Fruit fly (Drosophila melanogaster) whole organism, embryonic: ENCODE results near the gene CG10738.
A peak's percentile ranks its signal among the peaks of the same experiment; 100 is the strongest.

Experiments used
- Adf1 ChIP-seq: fragments of 200-800 bp; sonication (Bioruptor generic); IDR thresholded peaks from 2 replicates; pipeline ENCODE4 v1.3.6; 2022; ENCODE audit warnings: missing biosample characterization, missing genetic modification characterization
- Blimp-1 ChIP-seq: fragments of 200-800 bp; sonication (Bioruptor generic); optimal IDR thresholded peaks from 3 replicates; lab custom pipeline; 2018; ENCODE audit warnings: missing biosample characterization, missing genetic modification characterization, mild to moderate bottlenecking, moderate library complexity, missing genetic modification reagents
- CG1024 ChIP-seq: fragments of 200-800 bp; sonication (Bioruptor generic); IDR thresholded peaks from 2 replicates; pipeline ENCODE4 v1.3.6; 2022; ENCODE audit warnings: missing biosample characterization, missing genetic modification characterization
- CG11504 ChIP-seq: fragments of 200-800 bp; sonication (Bioruptor generic); optimal IDR thresholded peaks from 3 replicates; lab custom pipeline; 2019; ENCODE audit warnings: missing biosample characterization, mild to moderate bottlenecking, missing genetic modification characterization, moderate library complexity
- CG15514 ChIP-seq: fragments of 200-800 bp; sonication (Bioruptor generic); optimal IDR thresholded peaks from 3 replicates; lab custom pipeline; 2017; ENCODE audit warnings: missing biosample characterization, missing genetic modification characterization, mild to moderate bottlenecking, moderate library complexity, missing genetic modification reagents
- CG1603 ChIP-seq: fragments of 200-800 bp; sonication (Bioruptor generic); optimal IDR thresholded peaks from 2 replicates; lab custom pipeline; 2019; ENCODE audit warnings: missing biosample characterization, mild to moderate bottlenecking, missing genetic modification characterization, moderate library complexity
- CG17359 ChIP-seq: fragments of 200-800 bp; sonication (Bioruptor generic); optimal IDR thresholded peaks from 3 replicates; lab custom pipeline; 2018; ENCODE audit warnings: missing biosample characterization, mild to moderate bottlenecking, missing genetic modification characterization, moderate library complexity
- CG17829 ChIP-seq: fragments of 200-800 bp; optimal IDR thresholded peaks from 2 replicates; lab custom pipeline; 2019; ENCODE audit warnings: missing biosample characterization, mild to moderate bottlenecking, missing genetic modification characterization, moderate library complexity
- CG18619 ChIP-seq: fragments of 200-800 bp; sonication (Bioruptor generic); optimal IDR thresholded peaks from 3 replicates; lab custom pipeline; 2017; ENCODE audit warnings: missing biosample characterization, mild to moderate bottlenecking, missing genetic modification characterization
- CG2202 ChIP-seq: fragments of 200-800 bp; sonication (Bioruptor generic); optimal IDR thresholded peaks from 2 replicates; lab custom pipeline; 2018; ENCODE audit warnings: missing biosample characterization, mild to moderate bottlenecking, missing genetic modification characterization
- CG30431 ChIP-seq: fragments of 200-800 bp; sonication (Bioruptor generic); optimal IDR thresholded peaks from 2 replicates; lab custom pipeline; 2017; ENCODE audit warnings: missing biosample characterization, missing genetic modification characterization
- CG3163 ChIP-seq: fragments of 200-800 bp; sonication (Bioruptor generic); optimal IDR thresholded peaks from 3 replicates; lab custom pipeline; 2016; ENCODE audit warnings: missing biosample characterization, missing genetic modification characterization
- CG3838 ChIP-seq: fragments of 200-800 bp; sonication (Bioruptor generic); optimal IDR thresholded peaks from 3 replicates; lab custom pipeline; 2016; ENCODE audit warnings: missing biosample characterization, missing genetic modification characterization
- CG6175 ChIP-seq: fragments of 200-800 bp; sonication (Bioruptor generic); IDR thresholded peaks from 3 replicates; pipeline ENCODE4 v1.3.6; 2022; ENCODE audit warnings: missing biosample characterization, missing genetic modification characterization
- CG6654 ChIP-seq: fragments of 200-800 bp; sonication (Bioruptor generic); optimal IDR thresholded peaks from 2 replicates; lab custom pipeline; 2017; ENCODE audit warnings: missing biosample characterization, mild to moderate bottlenecking, missing genetic modification characterization
- CG6689 ChIP-seq: fragments of 200-800 bp; sonication (Bioruptor generic); IDR thresholded peaks from 2 replicates; pipeline ENCODE4 v1.3.6; 2022; ENCODE audit warnings: missing biosample characterization, missing genetic modification characterization
- CG8290 ChIP-seq, 3 experiments: fragments of 200-800 bp; sonication (Bioruptor generic); optimal IDR thresholded peaks; 2 replicates each; lab custom pipeline; 2016 to 2019; ENCODE audit warnings: missing biosample characterization in 3 of 3, missing genetic modification characterization in 3 of 3, mild to moderate bottlenecking in 2 of 3, moderate library complexity in 1 of 3
- CG8388 ChIP-seq: fragments of 200-800 bp; sonication (Bioruptor generic); optimal IDR thresholded peaks from 2 replicates; lab custom pipeline; 2019; ENCODE audit warnings: missing biosample characterization, mild to moderate bottlenecking, missing genetic modification characterization, moderate library complexity
- D ChIP-seq, 2 experiments: fragments of 200-800 bp in 1 of 2; fragments of >200 bp in 1 of 2; sonication (Bioruptor generic) in 1 of 2; optimal IDR thresholded peaks; 2 replicates in 1 of 2; 3 replicates in 1 of 2; lab custom pipeline; 2017; ENCODE audit warnings: mild to moderate bottlenecking in 1 of 2, missing biosample characterization in 1 of 2, missing genetic modification characterization in 1 of 2, missing genetic modification reagents in 1 of 2
- Elba2 ChIP-seq: fragments of 200-800 bp; sonication (Bioruptor generic); optimal IDR thresholded peaks from 3 replicates; lab custom pipeline; 2016; ENCODE audit warnings: missing biosample characterization, missing genetic modification characterization
- HLH3B ChIP-seq: fragments of 200-800 bp; sonication (Bioruptor generic); IDR thresholded peaks from 2 replicates; pipeline ENCODE4 v1.3.6; 2022; ENCODE audit warnings: missing biosample characterization, missing genetic modification characterization
- Hr51 ChIP-seq, 2 experiments: fragments of 200-800 bp; sonication (Bioruptor generic); optimal IDR thresholded peaks; 2 replicates in 1 of 2; 3 replicates in 1 of 2; lab custom pipeline; 2016 to 2018; ENCODE audit warnings: missing biosample characterization in 2 of 2, missing genetic modification characterization in 2 of 2, mild to moderate bottlenecking in 1 of 2, moderate library complexity in 1 of 2
- MESR4 ChIP-seq: fragments of 200-800 bp; sonication (Bioruptor generic); optimal IDR thresholded peaks from 2 replicates; lab custom pipeline; 2018; ENCODE audit warnings: missing biosample characterization, mild to moderate bottlenecking, missing genetic modification characterization, moderate library complexity
- Mrtf ChIP-seq: fragments of 200-800 bp; sonication (Bioruptor generic); IDR thresholded peaks from 3 replicates; pipeline ENCODE4 v1.3.6; 2022; ENCODE audit warnings: missing biosample characterization, missing genetic modification characterization
- Ravus ChIP-seq: fragments of 200-800 bp; sonication (Bioruptor generic); IDR thresholded peaks from 2 replicates; pipeline ENCODE4 v1.3.6; 2022; ENCODE audit warnings: missing biosample characterization, missing genetic modification characterization
- Spps ChIP-seq: fragments of 200-800 bp; sonication (Bioruptor generic); optimal IDR thresholded peaks from 2 replicates; lab custom pipeline; 2018; ENCODE audit warnings: missing biosample characterization, mild to moderate bottlenecking, missing genetic modification characterization
- Stat92E ChIP-seq, 3 experiments: fragments of >200 bp in 2 of 3; fragments of 200-800 bp in 1 of 3; sonication (Bioruptor generic) in 1 of 3; optimal IDR thresholded peaks; 2 replicates each; lab custom pipeline; 2017 to 2019; ENCODE audit warnings: missing biosample characterization in 3 of 3, missing genetic modification characterization in 3 of 3, mild to moderate bottlenecking in 1 of 3, moderate library complexity in 1 of 3
- Vsx1 ChIP-seq: fragments of 200-800 bp; sonication (Bioruptor generic); optimal IDR thresholded peaks from 2 replicates; lab custom pipeline; 2017; ENCODE audit warnings: missing biosample characterization, mild to moderate bottlenecking, missing genetic modification characterization, missing genetic modification reagents
- Xbp1 ChIP-seq: fragments of 200-800 bp; sonication (Bioruptor generic); optimal IDR thresholded peaks from 3 replicates; lab custom pipeline; 2016; ENCODE audit warnings: missing biosample characterization, mild to moderate bottlenecking, missing genetic modification characterization
- YL-1 ChIP-seq: fragments of 200-800 bp; sonication (Bioruptor generic); optimal IDR thresholded peaks from 3 replicates; lab custom pipeline; 2017; ENCODE audit warnings: missing biosample characterization, mild to moderate bottlenecking, missing genetic modification characterization
- aop ChIP-seq: fragments of 200-800 bp; sonication (Bioruptor generic); IDR thresholded peaks from 2 replicates; pipeline ENCODE4 v1.3.6; 2022; ENCODE audit warnings: missing biosample characterization, missing genetic modification characterization
- cg ChIP-seq: fragments of 200-800 bp; sonication (Bioruptor generic); optimal IDR thresholded peaks from 3 replicates; lab custom pipeline; 2019; ENCODE audit warnings: missing biosample characterization, mild to moderate bottlenecking, missing genetic modification characterization, moderate library complexity
- chinmo ChIP-seq: fragments of 200-800 bp; sonication (Bioruptor generic); IDR thresholded peaks from 4 replicates; pipeline ENCODE4 v1.3.6; 2022; ENCODE audit warnings: missing biosample characterization, missing genetic modification characterization; ENCODE audit not compliant: partially characterized antibody
- cwo ChIP-seq: fragments of 200-800 bp; sonication (Bioruptor generic); optimal IDR thresholded peaks from 3 replicates; lab custom pipeline; 2017; ENCODE audit warnings: missing biosample characterization, missing genetic modification characterization, mild to moderate bottlenecking, moderate library complexity, missing genetic modification reagents
- disco-r ChIP-seq: fragments of 200-800 bp; sonication (Bioruptor generic); optimal IDR thresholded peaks from 2 replicates; lab custom pipeline; 2016; ENCODE audit warnings: missing biosample characterization, missing genetic modification characterization
- ems ChIP-seq: fragments of 200-800 bp; sonication (Bioruptor generic); optimal IDR thresholded peaks from 3 replicates; lab custom pipeline; 2016; ENCODE audit warnings: missing biosample characterization, missing genetic modification characterization
- gsb-n ChIP-seq: fragments of 200-800 bp; sonication (Bioruptor generic); optimal IDR thresholded peaks from 3 replicates; lab custom pipeline; 2018; ENCODE audit warnings: missing biosample characterization, mild to moderate bottlenecking, missing genetic modification characterization
- jumu ChIP-seq: fragments of 200-800 bp; sonication (Bioruptor generic); optimal IDR thresholded peaks from 3 replicates; lab custom pipeline; 2016; ENCODE audit warnings: missing biosample characterization, missing genetic modification characterization
- seq ChIP-seq: fragments of 200-800 bp; sonication (Bioruptor generic); IDR thresholded peaks from 2 replicates; pipeline ENCODE4 v1.3.6; 2022; ENCODE audit warnings: missing biosample characterization, missing genetic modification characterization
- so ChIP-seq: fragments of 200-800 bp; sonication (Bioruptor generic); IDR thresholded peaks from 3 replicates; pipeline ENCODE4 v1.3.6; 2022; ENCODE audit warnings: missing biosample characterization, missing genetic modification characterization
- sob ChIP-seq: fragments of 200-800 bp; sonication (Bioruptor generic); IDR thresholded peaks from 2 replicates; pipeline ENCODE4 v1.3.6; 2022; ENCODE audit warnings: missing biosample characterization, missing genetic modification characterization
- sug ChIP-seq: fragments of 200-800 bp; optimal IDR thresholded peaks from 2 replicates; lab custom pipeline; 2019; ENCODE audit warnings: missing biosample characterization, mild to moderate bottlenecking, missing genetic modification characterization, moderate library complexity
- tup ChIP-seq: fragments of 200-800 bp; sonication (Bioruptor generic); optimal IDR thresholded peaks from 2 replicates; lab custom pipeline; 2016; ENCODE audit warnings: missing biosample characterization, mild to moderate bottlenecking, missing genetic modification characterization, moderate library complexity
- wek ChIP-seq: fragments of 200-800 bp; sonication (Bioruptor generic); optimal IDR thresholded peaks from 3 replicates; lab custom pipeline; 2018; ENCODE audit warnings: missing biosample characterization, mild to moderate bottlenecking, missing genetic modification characterization, moderate library complexity

CG10738 gene

DNA sequence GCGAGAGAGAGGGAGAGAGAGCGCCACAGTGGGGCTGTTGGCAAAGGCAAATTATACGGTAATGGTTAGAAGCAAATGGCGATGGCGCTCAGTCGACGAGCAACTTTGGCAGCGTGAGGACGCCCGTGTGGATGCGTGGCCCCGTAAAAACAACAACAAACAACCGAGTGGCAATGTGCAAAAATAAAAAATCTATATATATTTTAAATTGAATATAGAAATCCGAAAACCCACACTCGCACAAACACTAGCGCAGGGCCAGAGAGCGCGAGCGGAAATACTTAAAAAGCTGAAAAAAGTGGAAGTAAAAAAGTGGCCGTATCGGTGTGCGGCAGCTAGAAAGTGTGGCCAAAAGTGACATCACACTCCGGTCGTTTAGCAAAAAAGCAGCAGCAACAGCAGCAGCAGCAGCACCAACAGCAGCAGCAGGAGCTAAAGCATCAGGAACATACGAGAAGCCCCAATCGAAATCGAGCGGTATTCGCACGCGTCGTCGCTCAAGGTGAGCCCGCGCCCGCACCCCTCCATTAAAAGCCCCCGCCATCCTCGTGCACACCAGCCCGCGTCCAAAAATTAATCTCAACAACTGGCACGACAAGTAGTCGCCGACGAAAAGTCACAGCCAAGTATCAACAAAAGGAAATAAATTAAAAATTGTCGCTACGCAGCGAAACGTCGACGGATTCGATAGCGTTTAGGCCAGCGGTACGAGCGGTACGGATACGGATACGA lies 27.0 kb downstream of the CG10738 start, which contains the start of gene stv (continued):
- TF ChIP-seq Blimp-1 (GFP tag; lab: Kevin White, UChicago) (no peak), CG1024 (no peak), CG15514 (GFP tag; lab: Kevin White, UChicago) (peak; percentile 2)

DNA sequence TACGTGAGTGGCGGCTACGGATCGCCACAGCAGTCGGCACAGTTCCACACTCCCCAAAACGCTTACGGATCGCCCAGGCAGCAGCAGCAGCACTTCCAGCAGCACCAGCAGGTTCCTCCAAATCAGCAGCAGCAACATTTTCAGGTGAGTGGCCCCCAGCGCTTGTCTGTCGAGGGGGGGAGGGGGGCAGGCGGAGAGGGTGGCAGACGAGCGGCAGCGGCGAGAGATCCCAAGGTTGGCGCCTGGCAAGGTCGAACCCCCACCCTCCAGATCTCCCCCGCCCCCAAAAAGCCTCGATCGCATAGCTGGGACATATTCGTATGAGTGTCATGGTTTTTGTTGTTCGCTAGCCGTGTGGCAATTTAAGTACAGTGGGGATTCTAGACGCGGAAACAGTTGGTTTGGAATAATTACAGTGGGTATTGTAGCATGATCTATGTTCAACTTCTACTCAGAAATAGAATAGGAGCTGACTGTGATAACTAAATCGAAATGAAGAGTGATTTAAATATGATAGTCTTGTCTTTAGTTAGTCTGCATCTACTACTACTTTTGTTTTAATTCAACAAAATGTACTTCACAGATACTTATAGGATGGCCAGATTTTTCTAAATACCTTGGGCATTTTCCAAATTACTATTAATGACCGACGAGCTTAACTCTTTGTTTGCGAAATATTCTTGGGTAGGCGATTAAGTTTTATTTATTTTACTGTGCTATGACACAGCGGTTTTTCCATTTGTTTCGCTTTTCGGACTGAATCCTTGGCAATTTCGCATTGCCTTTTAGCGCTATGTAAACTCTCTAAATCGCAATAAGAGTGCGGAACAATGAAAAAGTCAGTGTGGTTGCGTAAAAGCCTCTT lies 28.0 kb downstream of the CG10738 start:
- TF ChIP-seq CG3838 (GFP tag; lab: Kevin White, UChicago) (no peak), Elba2 (no peak), CG11504 (peak; percentile 43), chinmo (GFP tag; lab: Robert Waterston, UW) (0 out of 4 replicates have a peak, but pooled peaks have one; percentile 46), cwo (GFP tag; lab: Kevin White, UChicago) (no peak), MESR4 (GFP tag; lab: Kevin White, UChicago) (no peak), wek (no peak), Xbp1 (GFP tag; lab: Kevin White, UChicago) (no peak), CG6689 (GFP tag; lab: Robert Waterston, UW) (no peak), CG8388 (GFP tag; lab: Kevin White, UChicago) (no peak), cg (GFP tag; lab: Kevin White, UChicago) (no peak), CG6654 (GFP tag; lab: Kevin White, UChicago) (no peak), so (GFP tag; lab: Robert Waterston, UW) (no peak), D (optimal IDR thresholded peaks at IDR 0.05; lab: Kevin White, UChicago) (no peak), D (GFP tag; optimal IDR thresholded peaks at IDR 0.05; lab: Kevin White, UChicago) (no peak), Vsx1 (GFP tag; lab: Kevin White, UChicago) (no peak), HLH3B (GFP tag; lab: Robert Waterston, UW) (peak; percentile 27; the same call in 1 of the 2 replicates), disco-r (GFP tag; lab: Kevin White, UChicago) (no peak), CG6175 (GFP tag; lab: Robert Waterston, UW) (peak; percentile 84), CG1603 (tag; lab: Kevin White, UChicago) (peak; percentile 16), aop (GFP tag; lab: Robert Waterston, UW) (no peak), jumu (GFP tag; lab: Kevin White, UChicago) (no peak), Ravus (GFP tag; lab: Robert Waterston, UW) (no peak), CG3163 (GFP tag; lab: Kevin White, UChicago) (no peak), CG17359 (tag; lab: Kevin White, UChicago) (no peak), gsb-n (tag; lab: Kevin White, UChicago) (no peak), sob (GFP tag; lab: Robert Waterston, UW) (no peak), seq (no peak), CG8290 (GFP tag; optimal IDR thresholded peaks at IDR 0.05; lab: Kevin White, UChicago) (no peak), CG8290 (tag; optimal IDR thresholded peaks at IDR 0.05; lab: Kevin White, UChicago) (peak in 1 of 2 experiments; percentile 58), Stat92E (GFP tag; optimal IDR thresholded peaks at IDR 0.05; lab: Kevin White, UChicago) (no peak), Adf1 (GFP tag; lab: Robert Waterston, UW) (peak; percentile 16; the same call in 1 of the 2 replicates), CG18619 (GFP tag; lab: Kevin White, UChicago) (peak; percentile 27), CG2202 (tag; lab: Kevin White, UChicago) (no peak), CG17829 (tag; lab: Kevin White, UChicago) (no peak), YL-1 (no peak), CG30431 (GFP tag; lab: Kevin White, UChicago) (no peak), ems (GFP tag; lab: Kevin White, UChicago) (no peak), Mrtf (GFP tag; lab: Robert Waterston, UW) (no peak), tup (no peak), Hr51 (GFP tag; optimal IDR thresholded peaks at IDR 0.05; lab: Kevin White, UChicago) (peak in 1 of 2 experiments; percentile 45), sug (tag; lab: Kevin White, UChicago) (no peak), Spps (no peak)
